Fruit fly (Drosophila melanogaster): ENCODE results near the gene Pbp95.
A peak's percentile ranks its signal among the peaks of the same experiment; 100 is the strongest.

DNA sequence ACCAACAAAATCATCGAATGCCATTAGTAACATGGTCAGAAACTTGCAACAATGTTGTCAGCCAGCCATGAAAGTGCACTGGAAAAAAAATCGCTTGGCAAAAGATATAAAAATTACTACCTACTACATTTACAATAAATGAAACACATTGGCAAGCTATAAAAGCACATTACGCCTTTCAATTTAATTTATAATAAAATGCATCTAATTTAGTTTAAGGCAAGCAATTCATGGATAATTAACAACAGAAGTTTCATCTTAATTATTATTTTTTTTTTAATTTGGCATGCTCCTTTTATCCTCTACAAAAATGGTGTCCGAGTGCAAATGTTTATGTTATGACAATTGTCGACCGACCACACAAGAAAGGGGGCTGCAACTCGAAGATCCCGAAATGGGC, 25.3 kb downstream of the Pbp95 start:
- TF ChIP-seq Sox102F (GFP tag; optimal IDR thresholded peaks at IDR 0.05), result no peak
- no peak for TF ChIP-seq Sox14 (GFP tag; optimal IDR thresholded peaks at IDR 0.05)
- no peak for TF ChIP-seq Smox (GFP tag; optimal IDR thresholded peaks at IDR 0.05)
- peak; percentile 56 for TF ChIP-seq CG15336 (GFP tag; IDR thresholded peaks at IDR 0.05)
- TF ChIP-seq CG6792 (GFP tag; optimal IDR thresholded peaks at IDR 0.05), result no peak
- TF ChIP-seq topi (GFP tag; optimal IDR thresholded peaks at IDR 0.05), result no peak
- no peak for TF ChIP-seq Lpt (GFP tag; optimal IDR thresholded peaks at IDR 0.05)
- no peak for TF ChIP-seq fd59A (GFP tag; optimal IDR thresholded peaks at IDR 0.05)
- no peak for TF ChIP-seq CG3919 (GFP tag; optimal IDR thresholded peaks at IDR 0.05)
